1 worm cellular context compared by ENCODE assay signal in the genomic region with DNA sequence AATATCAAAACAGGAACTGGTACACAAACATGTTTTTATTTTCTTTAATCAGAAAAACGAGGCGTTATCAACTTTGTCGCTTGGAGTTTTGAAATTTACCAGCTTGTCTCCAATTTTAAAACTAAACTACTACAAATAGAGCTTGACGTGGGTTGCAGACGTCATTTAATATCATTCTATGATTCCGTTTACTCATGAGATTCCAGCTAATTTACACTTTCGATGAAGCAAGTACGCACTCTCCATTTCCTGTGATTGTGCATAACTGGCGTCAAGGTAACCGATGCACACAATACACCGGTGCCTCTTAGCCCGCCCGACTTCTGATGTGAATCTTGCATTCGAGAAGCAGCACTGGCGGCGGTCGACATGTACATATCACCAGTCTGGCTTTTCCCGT.
A peak's percentile ranks its signal among the peaks of the same experiment; 100 is the strongest.
TF ChIP-seq lines count a peak whose summit lies in the region.

No protein-coding gene starts in this region.

TF ChIP-seq in whole organism, L1 larva, 84 proteins besides CTCF, POLR2A, EP300 and RAD21 (continued from another document):
- peak; percentile 30 for TF ChIP-seq ceh-8 (GFP tag; optimal IDR thresholded peaks at IDR 0.05; lab: Kevin White, UChicago)
- TF ChIP-seq lin-39 (tag; optimal IDR thresholded peaks at IDR 0.05; lab: Kevin White, UChicago): no peak
